Fruit fly (Drosophila melanogaster): ENCODE data around the gene nerfin-2.

DNA sequence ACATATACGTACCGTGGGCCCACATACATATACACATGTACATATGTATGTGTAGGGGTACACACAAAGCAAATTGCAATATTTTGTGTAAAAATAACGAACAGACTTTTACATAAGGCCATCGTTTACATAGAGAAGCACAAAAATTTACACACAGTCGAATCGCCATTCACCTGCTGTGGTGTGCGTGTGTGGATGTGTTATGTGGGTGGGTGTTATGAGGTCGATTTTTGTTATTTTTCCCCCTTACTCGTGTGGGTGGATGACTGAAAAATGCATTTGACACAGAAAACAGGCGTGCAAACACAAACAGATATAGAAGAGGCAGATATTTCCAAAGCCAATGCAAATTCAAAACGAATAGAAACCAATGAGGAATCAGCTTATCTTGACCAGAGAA, 24.1 kb downstream of the nerfin-2 start:
- TF ChIP-seq tai (GFP tag; optimal IDR thresholded peaks at IDR 0.05) (no peak), pan (optimal IDR thresholded peaks at IDR 0.05) (no peak), Vsx2 (GFP tag; optimal IDR thresholded peaks at IDR 0.05; ENCODE audit: partially characterized antibody) (no peak), Dfd (GFP tag; optimal IDR thresholded peaks at IDR 0.05) (no peak), woc (GFP tag; optimal IDR thresholded peaks at IDR 0.05) (no peak), sage (GFP tag; optimal IDR thresholded peaks at IDR 0.05) (no peak), dsf (GFP tag; optimal IDR thresholded peaks at IDR 0.05; ENCODE audit: borderline replicate concordance) (no peak), Rel (GFP tag; optimal IDR thresholded peaks at IDR 0.05) (no peak), Rel (tag; optimal IDR thresholded peaks at IDR 0.05) (no peak), CG32264 (GFP tag; optimal IDR thresholded peaks at IDR 0.05) (no peak), Abd-B (GFP tag; optimal IDR thresholded peaks at IDR 0.05) (no peak), usp (GFP tag; optimal IDR thresholded peaks at IDR 0.05) (no peak), Dif (GFP tag; optimal IDR thresholded peaks at IDR 0.05; ENCODE audit: partially characterized antibody) (no peak), Sp1 (GFP tag; optimal IDR thresholded peaks at IDR 0.05) (no peak), br (GFP tag; optimal IDR thresholded peaks at IDR 0.05) (no peak)

All from whole organism, wandering third instar larva.